Worm (Caenorhabditis elegans): ENCODE data around the gene F15G9.6.

DNA sequence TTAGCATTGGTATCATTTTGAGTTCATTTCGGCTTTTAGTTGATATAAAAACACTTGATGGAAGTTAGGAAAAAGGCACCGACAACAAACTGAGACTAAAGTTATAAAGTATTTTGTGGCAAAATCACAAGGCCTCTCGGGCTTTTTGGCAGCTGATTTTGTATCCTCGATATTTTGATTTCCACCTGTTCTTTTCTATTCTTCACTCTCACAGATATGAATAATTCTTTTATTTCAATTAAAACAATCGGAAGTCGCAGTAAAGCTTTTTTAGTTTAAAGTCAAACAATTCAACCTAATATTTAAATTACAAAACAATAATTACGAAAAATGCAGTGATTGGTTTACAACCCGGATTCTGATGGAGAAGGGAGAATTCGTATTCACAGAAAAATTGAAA lies 51.7 kb downstream of the F15G9.6 start, which contains the start of gene T09B9.3:
- TF ChIP-seq flt-1 (GFP tag; IDR thresholded peaks at IDR 0.05) (no peak), ref-1 (GFP tag; conservative IDR thresholded peaks at IDR 0.05) (no peak), tab-1 (GFP tag; IDR thresholded peaks at IDR 0.05) (no peak), ztf-29 (GFP tag; IDR thresholded peaks at IDR 0.05) (no peak), cog-1 (tag; optimal IDR thresholded peaks at IDR 0.05) (no peak)

Data from whole organism, midembryonic.